Fruit fly (Drosophila melanogaster) whole organism, embryonic: ENCODE results near the gene Tao.

Experiments used
- Awh ChIP-seq: fragments of 200-800 bp; sonication (Bioruptor generic); IDR thresholded peaks from 2 replicates; pipeline ENCODE4, ENCODE4 v1.3.6; 2022; ENCODE audit warnings: missing biosample characterization, missing genetic modification characterization
- B-H1 ChIP-seq: fragments of 200-800 bp; sonication (Bioruptor generic); IDR thresholded peaks from 3 replicates; pipeline ENCODE4 v1.3.6; 2022; ENCODE audit warnings: missing biosample characterization, missing genetic modification characterization
- CG1024 ChIP-seq: fragments of 200-800 bp; sonication (Bioruptor generic); IDR thresholded peaks from 2 replicates; pipeline ENCODE4 v1.3.6; 2022; ENCODE audit warnings: missing biosample characterization, missing genetic modification characterization
- CG10431 ChIP-seq: fragments of 200-800 bp; sonication (Bioruptor generic); optimal IDR thresholded peaks from 3 replicates; lab custom pipeline; 2018; ENCODE audit warnings: missing biosample characterization, mild to moderate bottlenecking, missing genetic modification characterization
- CG11695 ChIP-seq: fragments of 200-800 bp; sonication (Bioruptor generic); IDR thresholded peaks from 3 replicates; pipeline ENCODE4 v1.3.6; 2022; ENCODE audit warnings: missing biosample characterization, missing genetic modification characterization
- CG12071 ChIP-seq: fragments of 200-800 bp; sonication (Bioruptor generic); optimal IDR thresholded peaks from 3 replicates; lab custom pipeline; 2018; ENCODE audit warnings: missing biosample characterization, mild to moderate bottlenecking, missing genetic modification characterization
- CG12104 ChIP-seq: fragments of 200-800 bp; sonication (Bioruptor generic); optimal IDR thresholded peaks from 3 replicates; lab custom pipeline; 2016; ENCODE audit warnings: missing biosample characterization, missing genetic modification characterization
- CG12299 ChIP-seq: fragments of 200-800 bp; sonication (Bioruptor generic); optimal IDR thresholded peaks from 2 replicates; lab custom pipeline; 2018; ENCODE audit warnings: missing biosample characterization, mild to moderate bottlenecking, missing genetic modification characterization
- CG14050 ChIP-seq: fragments of 200-800 bp; sonication (Bioruptor generic); IDR thresholded peaks from 3 replicates; pipeline ENCODE4 v1.3.6; 2022; ENCODE audit warnings: missing biosample characterization, missing genetic modification characterization
- CG15696 ChIP-seq: fragments of 200-800 bp; sonication (Bioruptor generic); optimal IDR thresholded peaks from 2 replicates; lab custom pipeline; 2019; ENCODE audit warnings: missing biosample characterization, mild to moderate bottlenecking, missing genetic modification characterization, moderate library complexity
- CG1647 ChIP-seq: fragments of 200-800 bp; sonication (Bioruptor generic); optimal IDR thresholded peaks from 3 replicates; lab custom pipeline; 2016; ENCODE audit warnings: missing biosample characterization, missing genetic modification characterization
- CG18262 ChIP-seq: fragments of 200-800 bp; optimal IDR thresholded peaks from 3 replicates; lab custom pipeline; 2019; ENCODE audit warnings: missing biosample characterization, mild to moderate bottlenecking, missing genetic modification characterization, moderate library complexity
- CG1832 ChIP-seq: fragments of 200-800 bp; sonication (Bioruptor generic); optimal IDR thresholded peaks from 2 replicates; lab custom pipeline; 2017; ENCODE audit warnings: missing biosample characterization, mild to moderate bottlenecking, missing genetic modification characterization, inconsistent platforms
- CG18764 ChIP-seq: fragments of 200-800 bp; sonication (Bioruptor generic); optimal IDR thresholded peaks from 3 replicates; lab custom pipeline; 2016; ENCODE audit warnings: missing biosample characterization, missing genetic modification characterization
- CG32532 ChIP-seq: fragments of 200-800 bp; sonication (Bioruptor generic); IDR thresholded peaks from 2 replicates; pipeline ENCODE4 v1.3.6; 2022; ENCODE audit warnings: missing biosample characterization, missing genetic modification characterization
- CG4730 ChIP-seq: fragments of 200-800 bp; sonication (Bioruptor generic); IDR thresholded peaks from 2 replicates; pipeline ENCODE4 v1.3.6; 2022; ENCODE audit warnings: missing biosample characterization, missing genetic modification characterization
- CG4820 ChIP-seq: fragments of 200-800 bp; sonication (Bioruptor generic); optimal IDR thresholded peaks from 3 replicates; lab custom pipeline; 2016; ENCODE audit warnings: missing biosample characterization, missing genetic modification characterization
- CG7786 ChIP-seq: fragments of 200-800 bp; sonication (Bioruptor generic); optimal IDR thresholded peaks from 2 replicates; lab custom pipeline; 2016; ENCODE audit warnings: missing biosample characterization, missing genetic modification characterization
- CG8388 ChIP-seq: fragments of 200-800 bp; sonication (Bioruptor generic); optimal IDR thresholded peaks from 2 replicates; lab custom pipeline; 2019; ENCODE audit warnings: missing biosample characterization, mild to moderate bottlenecking, missing genetic modification characterization, moderate library complexity
- CG9609 ChIP-seq: fragments of 200-800 bp; sonication (Bioruptor generic); optimal IDR thresholded peaks from 3 replicates; lab custom pipeline; 2016; ENCODE audit warnings: missing biosample characterization, missing genetic modification characterization
- CG9727 ChIP-seq: fragments of 200-800 bp; sonication (Bioruptor generic); optimal IDR thresholded peaks from 3 replicates; lab custom pipeline; 2017; ENCODE audit warnings: missing biosample characterization, mild to moderate bottlenecking, missing genetic modification characterization
- CG9932 ChIP-seq: fragments of 200-800 bp; sonication (Bioruptor generic); IDR thresholded peaks from 2 replicates; pipeline ENCODE4 v1.3.6; 2022; ENCODE audit warnings: missing biosample characterization, missing genetic modification characterization
- CHES-1-like ChIP-seq: fragments of 200-800 bp; sonication (Bioruptor generic); optimal IDR thresholded peaks from 2 replicates; lab custom pipeline; 2016; ENCODE audit warnings: missing biosample characterization, missing genetic modification characterization
- Dfd ChIP-seq, 2 experiments: fragments of >200 bp; optimal IDR thresholded peaks; 2 replicates each; lab custom pipeline; 2017; ENCODE audit warnings: missing biosample characterization in 2 of 2, missing genetic modification characterization in 2 of 2
- Dip3 ChIP-seq: fragments of 200-800 bp; sonication (Bioruptor generic); optimal IDR thresholded peaks from 3 replicates; lab custom pipeline; 2016; ENCODE audit warnings: missing biosample characterization, missing genetic modification characterization
- Dll ChIP-seq: fragments of 200-800 bp; sonication (Bioruptor generic); IDR thresholded peaks from 4 replicates; pipeline ENCODE4 v1.3.6; 2022; ENCODE audit warnings: missing biosample characterization, missing genetic modification characterization; ENCODE audit not compliant: partially characterized antibody
- Dp ChIP-seq: fragments of 200-800 bp; sonication (Bioruptor generic); optimal IDR thresholded peaks from 2 replicates; lab custom pipeline; 2018; ENCODE audit warnings: missing biosample characterization, mild to moderate bottlenecking, missing genetic modification characterization, moderate library complexity
- Dref ChIP-seq: fragments of 200-800 bp; sonication (Bioruptor generic); IDR thresholded peaks from 2 replicates; pipeline ENCODE4 v1.3.6; 2022; ENCODE audit warnings: missing biosample characterization, missing genetic modification characterization
- HLH4C ChIP-seq: fragments of 200-800 bp; sonication (Bioruptor generic); IDR thresholded peaks from 3 replicates; pipeline ENCODE4 v1.3.6; 2022; ENCODE audit warnings: missing biosample characterization, missing genetic modification characterization; ENCODE audit not compliant: partially characterized antibody
- MBD-R2 ChIP-seq: fragments of 200-800 bp; sonication (Bioruptor generic); IDR thresholded peaks from 2 replicates; pipeline ENCODE4 v1.3.6; 2022; ENCODE audit warnings: missing biosample characterization, missing genetic modification characterization
- Neu2 ChIP-seq: fragments of 200-800 bp; sonication (Bioruptor generic); optimal IDR thresholded peaks from 3 replicates; lab custom pipeline; 2016; ENCODE audit warnings: missing biosample characterization, missing genetic modification characterization, borderline replicate concordance
- Scr ChIP-seq: fragments of 200-800 bp; sonication (Bioruptor generic); IDR thresholded peaks from 2 replicates; pipeline ENCODE4 v1.3.6; 2022; ENCODE audit warnings: missing biosample characterization, missing genetic modification characterization; ENCODE audit not compliant: partially characterized antibody
- ac ChIP-seq: fragments of 200-800 bp; sonication (Bioruptor generic); optimal IDR thresholded peaks from 3 replicates; lab custom pipeline; 2017; ENCODE audit warnings: missing biosample characterization, mild to moderate bottlenecking, missing genetic modification characterization
- btn ChIP-seq: fragments of 200-800 bp; sonication (Bioruptor generic); optimal IDR thresholded peaks from 2 replicates; lab custom pipeline; 2016; ENCODE audit warnings: missing biosample characterization, missing genetic modification characterization
- croc ChIP-seq: fragments of 200-800 bp; sonication (Bioruptor generic); conservative IDR thresholded peaks from 3 replicates; pipeline ENCODE4 v1.3.6; 2022; ENCODE audit warnings: missing biosample characterization, missing genetic modification characterization
- crp ChIP-seq, 2 experiments: fragments of 200-800 bp; sonication (Bioruptor generic); optimal IDR thresholded peaks; 2 replicates in 1 of 2; 3 replicates in 1 of 2; lab custom pipeline; 2017; ENCODE audit warnings: missing biosample characterization in 2 of 2, missing genetic modification characterization in 2 of 2, mild to moderate bottlenecking in 1 of 2, moderate library complexity in 1 of 2
- h ChIP-seq: fragments of >200 bp; optimal IDR thresholded peaks from 2 replicates; lab custom pipeline; 2017
- hb ChIP-seq: fragments of 200-800 bp; sonication (Bioruptor generic); IDR thresholded peaks from 3 replicates; pipeline ENCODE4 v1.3.6; 2022; ENCODE audit warnings: missing biosample characterization, missing genetic modification characterization; ENCODE audit not compliant: partially characterized antibody
- insv ChIP-seq, 2 experiments: fragments of 200-800 bp; sonication (Bioruptor generic); optimal IDR thresholded peaks; 3 replicates each; lab custom pipeline; 2016 to 2018; ENCODE audit warnings: missing biosample characterization in 2 of 2, missing genetic modification characterization in 2 of 2
- lilli ChIP-seq: fragments of 200-800 bp; sonication (Bioruptor generic); optimal IDR thresholded peaks from 3 replicates; lab custom pipeline; 2016; ENCODE audit warnings: missing biosample characterization, missing genetic modification characterization
- nau ChIP-seq: fragments of 200-800 bp; sonication (Bioruptor generic); optimal IDR thresholded peaks from 3 replicates; lab custom pipeline; 2017; ENCODE audit warnings: missing biosample characterization, mild to moderate bottlenecking, missing genetic modification characterization, missing genetic modification reagents
- nom ChIP-seq: fragments of 200-800 bp; sonication (Bioruptor generic); optimal IDR thresholded peaks from 2 replicates; lab custom pipeline; 2017; ENCODE audit warnings: missing biosample characterization, missing genetic modification characterization, mild to moderate bottlenecking, moderate library complexity, missing genetic modification reagents
- ro ChIP-seq: fragments of 200-800 bp; sonication (Bioruptor generic); IDR thresholded peaks from 2 replicates; pipeline ENCODE4 v1.3.6; 2022; ENCODE audit warnings: missing biosample characterization, missing genetic modification characterization
- run ChIP-seq: fragments of 200-800 bp; sonication (Bioruptor generic); optimal IDR thresholded peaks from 3 replicates; lab custom pipeline; 2018; ENCODE audit warnings: missing biosample characterization, mild to moderate bottlenecking, missing genetic modification characterization
- scrt ChIP-seq: fragments of 200-800 bp; sonication (Bioruptor generic); optimal IDR thresholded peaks from 2 replicates; lab custom pipeline; 2018; ENCODE audit warnings: missing biosample characterization, mild to moderate bottlenecking, missing genetic modification characterization, moderate library complexity
- shn ChIP-seq: fragments of 200-800 bp; sonication (Bioruptor generic); optimal IDR thresholded peaks from 3 replicates; lab custom pipeline; 2016; ENCODE audit warnings: missing biosample characterization, missing genetic modification characterization
- sna ChIP-seq: fragments of 200-800 bp; sonication (Bioruptor generic); IDR thresholded peaks from 2 replicates; pipeline ENCODE4 v1.3.6; 2022; ENCODE audit warnings: missing biosample characterization, missing genetic modification characterization; ENCODE audit not compliant: partially characterized antibody
- sr ChIP-seq: fragments of 200-800 bp; sonication (Bioruptor generic); IDR thresholded peaks from 3 replicates; pipeline ENCODE4 v1.3.6; 2022; ENCODE audit warnings: missing biosample characterization, missing genetic modification characterization
- tgo ChIP-seq: fragments of 200-800 bp; sonication (Bioruptor generic); IDR thresholded peaks from 3 replicates; pipeline ENCODE4 v1.3.6; 2022; ENCODE audit warnings: missing biosample characterization, missing genetic modification characterization

Tao gene

DNA sequence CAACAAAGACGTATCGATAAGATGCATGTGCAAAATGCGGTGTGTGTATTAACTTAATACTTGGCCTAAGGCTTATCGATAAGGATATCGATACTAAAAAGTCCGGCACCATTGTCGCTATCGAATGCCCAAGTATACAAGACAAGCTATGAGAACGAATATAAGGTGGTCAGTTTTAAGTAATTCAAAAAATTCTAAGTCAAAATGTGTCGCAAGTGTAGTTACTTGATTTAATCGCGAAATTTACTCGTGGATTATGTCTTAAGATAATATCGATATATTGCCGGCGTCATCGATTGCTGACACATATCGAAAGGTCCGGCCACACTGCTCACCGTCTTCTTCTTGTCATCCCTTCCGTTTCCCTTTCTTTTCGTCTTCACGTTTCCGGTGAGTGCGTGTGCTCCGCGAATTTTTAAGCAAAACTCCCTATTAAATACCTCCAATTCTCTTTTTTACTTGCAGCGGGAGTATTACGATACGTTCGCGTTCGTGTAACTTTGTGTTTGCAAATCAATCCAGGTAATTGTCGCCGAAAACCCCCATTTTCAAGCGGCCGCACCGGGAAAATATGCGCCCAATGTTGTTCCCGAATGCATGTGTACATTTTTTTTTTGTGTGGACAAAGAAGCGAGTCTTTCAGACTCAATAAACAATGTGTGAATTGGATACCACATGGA lies 18.2 kb upstream of the Tao start, which contains the start of gene RpS10b (continued):
- TF ChIP-seq nom (GFP tag; lab: Kevin White, UChicago) = peak; percentile 96
- TF ChIP-seq CG11695 = peak; percentile 73
- peak; percentile 96 for TF ChIP-seq CG32532
- peak; percentile 88 for TF ChIP-seq sr (GFP tag; lab: Robert Waterston, UW)
- TF ChIP-seq croc (GFP tag; lab: Robert Waterston, UW) = peak; percentile 60; the same call in 2 of the 3 replicates
- TF ChIP-seq lilli (GFP tag; lab: Kevin White, UChicago) = peak; percentile 28
- peak; percentile 55 for TF ChIP-seq CG9932 (GFP tag; lab: Robert Waterston, UW)
- TF ChIP-seq Scr (GFP tag; lab: Robert Waterston, UW) = peak; percentile 97
- peak; percentile 88 for TF ChIP-seq scrt (GFP tag; lab: Kevin White, UChicago)
- peak; percentile 96 for TF ChIP-seq CG10431 (GFP tag; lab: Kevin White, UChicago)
- peak; percentile 96 for TF ChIP-seq nau (GFP tag; lab: Kevin White, UChicago)
- TF ChIP-seq CG1024 (GFP tag; lab: Robert Waterston, UW) = peak; percentile 70
- peak; percentile 94 for TF ChIP-seq CG12071 (GFP tag; lab: Kevin White, UChicago)
- peak; percentile 76 for TF ChIP-seq Dip3
- TF ChIP-seq run = peak; percentile 70
- no peak for TF ChIP-seq CG1832 (GFP tag; lab: Kevin White, UChicago)
- peak; percentile 42; the same call in 1 of the 2 replicates for TF ChIP-seq MBD-R2 (GFP tag; lab: Robert Waterston, UW)
- TF ChIP-seq CG15696 = peak; percentile 32
- TF ChIP-seq CG4820 (GFP tag; lab: Kevin White, UChicago) = peak; percentile 75
- peak; percentile 90 for TF ChIP-seq CG9609 (GFP tag; lab: Kevin White, UChicago)
- peak; percentile 96 for TF ChIP-seq Dll
- TF ChIP-seq HLH4C (GFP tag; lab: Robert Waterston, UW) = peak; percentile 95
- peak; percentile 94 for TF ChIP-seq CHES-1-like (GFP tag; lab: Kevin White, UChicago)
- no peak for TF ChIP-seq Dfd (GFP tag; optimal IDR thresholded peaks at IDR 0.05; lab: Kevin White, UChicago)
- TF ChIP-seq Neu2 (GFP tag; lab: Kevin White, UChicago) = peak; percentile 80
- TF ChIP-seq shn = peak; percentile 90
- TF ChIP-seq CG12299 (tag; lab: Kevin White, UChicago) = peak; percentile 83
- TF ChIP-seq CG9727 (GFP tag; lab: Kevin White, UChicago) = peak; percentile 97
- TF ChIP-seq CG8388 (GFP tag; lab: Kevin White, UChicago) = peak; percentile 74
- TF ChIP-seq Awh (GFP tag; lab: Robert Waterston, UW) = peak; percentile 82
- TF ChIP-seq CG12104 = peak; percentile 94
- no peak for TF ChIP-seq CG14050 (GFP tag; lab: Robert Waterston, UW)
- no peak for TF ChIP-seq h (lab: Kevin White, UChicago)
- TF ChIP-seq crp (GFP tag; optimal IDR thresholded peaks at IDR 0.05; lab: Kevin White, UChicago) = peak in 1 of 2 experiments; percentile 63
- TF ChIP-seq CG18764 (GFP tag; lab: Kevin White, UChicago) = peak; percentile 83
- TF ChIP-seq tgo (GFP tag; lab: Robert Waterston, UW) = peak; percentile 38; the same call in 2 of the 3 replicates
- TF ChIP-seq CG18262 (tag; lab: Kevin White, UChicago) = peak; percentile 82
- peak in 1 of 2 experiments; percentile 83 for TF ChIP-seq insv (GFP tag; optimal IDR thresholded peaks at IDR 0.05; lab: Kevin White, UChicago)
- 0 out of 2 replicates have a peak, but pooled peaks have one; percentile 25 for TF ChIP-seq CG4730 (GFP tag; lab: Robert Waterston, UW)
- peak; percentile 93 for TF ChIP-seq ac (GFP tag; lab: Kevin White, UChicago)
- peak; percentile 84 for TF ChIP-seq Dref (GFP tag; lab: Robert Waterston, UW)
- peak; percentile 90 for TF ChIP-seq sna (GFP tag; lab: Robert Waterston, UW)
- TF ChIP-seq btn = peak; percentile 90
- peak; percentile 48 for TF ChIP-seq Dp (GFP tag; lab: Kevin White, UChicago)
- no peak for TF ChIP-seq ro
- TF ChIP-seq CG7786 (GFP tag; lab: Kevin White, UChicago) = peak; percentile 81
- TF ChIP-seq hb = peak; percentile 93
- TF ChIP-seq B-H1 (GFP tag; lab: Robert Waterston, UW) = peak; percentile 42; the same call in 1 of the 3 replicates
- TF ChIP-seq CG1647 (GFP tag; lab: Kevin White, UChicago) = peak; percentile 48
